Fruit fly (Drosophila melanogaster) whole organism: ENCODE measurements around the gene CG13465.
A peak's percentile ranks its signal among the peaks of the same experiment; 100 is the strongest.

Experiments
- CG8478 ChIP-seq: fragments of >200 bp; optimal IDR thresholded peaks from 2 replicates; lab custom pipeline; 2018; ENCODE audit warnings: inconsistent platforms
- Dll ChIP-seq: fragments of >200 bp; optimal IDR thresholded peaks from 2 replicates; lab custom pipeline; 2017
- EcR ChIP-seq, 2 experiments: fragments of >200 bp; optimal IDR thresholded peaks; 2 replicates each; lab custom pipeline; 2017; ENCODE audit warnings: missing biosample characterization in 2 of 2, missing genetic modification characterization in 2 of 2, missing genetic modification reagents in 2 of 2
- pan ChIP-seq: fragments of >200 bp; optimal IDR thresholded peaks from 2 replicates; lab custom pipeline; 2017
- psq ChIP-seq: fragments of >200 bp; optimal IDR thresholded peaks from 2 replicates; lab custom pipeline; 2017
- usp ChIP-seq: fragments of >200 bp; optimal IDR thresholded peaks from 2 replicates; lab custom pipeline; 2017; ENCODE audit warnings: missing biosample characterization, missing genetic modification characterization, mixed read lengths

The CG13465 gene

DNA sequence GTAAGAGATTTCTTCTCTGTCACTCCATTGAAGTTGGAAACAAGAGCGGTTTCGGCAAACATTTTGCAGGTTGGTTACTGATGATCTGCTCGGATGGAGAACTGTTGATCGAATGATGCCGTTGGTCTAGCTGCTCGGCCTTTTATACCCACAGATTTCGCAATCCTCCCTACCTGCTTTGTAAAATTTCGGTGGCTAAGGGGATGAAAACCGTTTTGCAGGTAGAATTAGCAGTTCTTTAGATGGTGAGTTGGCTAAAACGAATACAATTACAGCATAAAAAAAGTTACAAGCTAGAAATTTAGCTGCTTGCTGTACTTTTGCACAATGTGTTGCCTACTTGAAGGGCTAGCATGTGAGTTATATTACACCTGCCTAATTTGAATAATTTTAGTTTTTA lies at the start of gene CG13465:
Gene CG13465 (minus strand): TSS at position 101 of the 400 bp plus-strand sequence.
- TF ChIP-seq usp (GFP tag; lab: Kevin White, UChicago), result no peak

DNA sequence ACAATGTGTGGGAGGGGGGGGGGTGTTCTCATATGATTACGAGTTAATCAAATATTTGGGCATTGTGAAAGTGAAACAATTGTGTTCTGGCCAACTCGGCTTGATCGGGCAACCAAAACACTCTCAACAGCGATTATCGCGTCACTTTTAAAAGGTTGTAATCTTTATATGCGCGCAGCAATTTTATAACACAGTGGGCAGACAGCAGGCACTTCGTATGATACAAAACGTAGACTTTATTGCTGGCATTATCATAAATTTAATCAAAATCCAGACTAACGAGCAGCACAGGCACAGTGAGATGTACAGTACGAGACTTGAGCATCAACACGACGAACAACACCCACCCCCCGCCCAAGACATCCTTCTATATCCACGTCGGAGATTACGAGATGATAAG lies 48.7 kb upstream of the CG13465 start:
- TF ChIP-seq psq (lab: Kevin White, UChicago) (no peak), CG8478 (lab: Kevin White, UChicago) (no peak), pan (lab: Kevin White, UChicago) (no peak), usp (GFP tag; lab: Kevin White, UChicago) (no peak), Dll (lab: Kevin White, UChicago) (no peak), EcR (GFP tag; optimal IDR thresholded peaks at IDR 0.05; lab: Kevin White, UChicago) (no peak)

DNA sequence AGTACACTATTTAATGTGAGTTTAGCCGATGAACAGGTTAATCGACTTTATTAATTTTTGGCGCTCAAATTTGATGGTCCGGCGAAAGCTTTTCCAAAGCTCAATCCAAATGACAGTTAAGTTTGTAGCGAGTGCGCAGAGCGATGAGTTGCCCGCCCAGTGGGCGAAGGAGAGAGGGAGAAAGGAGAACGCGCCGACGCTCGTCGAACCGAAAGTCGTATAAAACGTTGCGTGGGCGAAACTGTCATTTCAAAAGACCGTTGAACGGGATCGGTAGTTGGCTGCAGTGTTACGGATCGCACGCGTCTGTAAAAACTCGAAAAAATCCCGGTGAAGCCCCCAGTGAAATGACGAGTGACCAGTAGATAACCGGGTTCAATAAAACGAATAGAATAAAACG lies 47.9 kb upstream of the CG13465 start, which contains the start of gene Zip71B:
Gene Zip71B (plus strand): TSS at position 265 of the 400 bp plus-strand sequence.
- TF ChIP-seq pan (lab: Kevin White, UChicago), result no peak
- no peak for TF ChIP-seq usp (GFP tag; lab: Kevin White, UChicago)
- TF ChIP-seq psq (lab: Kevin White, UChicago), result no peak
- no peak for TF ChIP-seq Dll (lab: Kevin White, UChicago)
- TF ChIP-seq CG8478 (lab: Kevin White, UChicago), result no peak
- no peak for TF ChIP-seq EcR (GFP tag; optimal IDR thresholded peaks at IDR 0.05; lab: Kevin White, UChicago)

DNA sequence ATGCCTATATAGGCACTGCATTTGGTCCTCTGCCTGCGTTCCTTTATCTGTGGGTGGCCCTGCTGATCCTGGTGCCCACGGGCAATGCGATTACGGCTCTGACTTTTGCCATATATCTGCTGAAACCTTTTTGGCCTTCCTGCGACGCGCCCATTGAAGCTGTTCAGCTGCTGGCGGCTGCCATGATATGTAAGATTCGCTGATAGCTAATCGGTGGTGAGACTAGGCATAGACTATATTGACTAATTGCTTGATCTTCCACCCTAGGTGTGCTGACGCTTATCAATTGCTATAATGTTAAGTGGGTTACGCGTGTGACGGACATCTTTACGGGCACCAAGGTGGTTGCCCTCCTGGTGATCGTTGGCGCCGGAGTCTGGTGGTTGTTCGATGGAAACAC lies 45.7 kb upstream of the CG13465 start:
- TF ChIP-seq EcR (GFP tag; optimal IDR thresholded peaks at IDR 0.05; lab: Kevin White, UChicago), result no peak

DNA sequence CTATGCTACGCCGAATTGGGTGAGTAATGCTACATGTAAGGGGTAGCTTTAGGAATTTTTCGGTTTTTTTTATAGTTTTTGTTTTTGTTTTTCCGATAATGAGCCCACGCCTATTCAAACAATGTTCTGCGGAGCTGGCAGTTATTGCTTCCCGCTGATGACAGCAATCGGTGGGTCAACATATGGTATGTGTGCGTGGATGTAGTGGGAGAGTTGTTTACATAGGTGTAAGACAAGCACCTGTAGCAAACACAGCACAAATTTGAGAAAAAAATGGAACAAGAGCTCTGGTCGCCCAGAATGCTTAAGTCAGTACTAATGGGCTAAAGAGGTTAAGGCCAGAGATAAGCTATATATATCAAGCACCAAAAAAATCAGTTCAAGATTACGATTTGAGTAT lies 44.1 kb upstream of the CG13465 start:
- TF ChIP-seq Dll (lab: Kevin White, UChicago) (no peak), EcR (GFP tag; optimal IDR thresholded peaks at IDR 0.05; lab: Kevin White, UChicago) (no peak), usp (GFP tag; lab: Kevin White, UChicago) (no peak), pan (lab: Kevin White, UChicago) (no peak), psq (lab: Kevin White, UChicago) (no peak), CG8478 (lab: Kevin White, UChicago) (no peak)

DNA sequence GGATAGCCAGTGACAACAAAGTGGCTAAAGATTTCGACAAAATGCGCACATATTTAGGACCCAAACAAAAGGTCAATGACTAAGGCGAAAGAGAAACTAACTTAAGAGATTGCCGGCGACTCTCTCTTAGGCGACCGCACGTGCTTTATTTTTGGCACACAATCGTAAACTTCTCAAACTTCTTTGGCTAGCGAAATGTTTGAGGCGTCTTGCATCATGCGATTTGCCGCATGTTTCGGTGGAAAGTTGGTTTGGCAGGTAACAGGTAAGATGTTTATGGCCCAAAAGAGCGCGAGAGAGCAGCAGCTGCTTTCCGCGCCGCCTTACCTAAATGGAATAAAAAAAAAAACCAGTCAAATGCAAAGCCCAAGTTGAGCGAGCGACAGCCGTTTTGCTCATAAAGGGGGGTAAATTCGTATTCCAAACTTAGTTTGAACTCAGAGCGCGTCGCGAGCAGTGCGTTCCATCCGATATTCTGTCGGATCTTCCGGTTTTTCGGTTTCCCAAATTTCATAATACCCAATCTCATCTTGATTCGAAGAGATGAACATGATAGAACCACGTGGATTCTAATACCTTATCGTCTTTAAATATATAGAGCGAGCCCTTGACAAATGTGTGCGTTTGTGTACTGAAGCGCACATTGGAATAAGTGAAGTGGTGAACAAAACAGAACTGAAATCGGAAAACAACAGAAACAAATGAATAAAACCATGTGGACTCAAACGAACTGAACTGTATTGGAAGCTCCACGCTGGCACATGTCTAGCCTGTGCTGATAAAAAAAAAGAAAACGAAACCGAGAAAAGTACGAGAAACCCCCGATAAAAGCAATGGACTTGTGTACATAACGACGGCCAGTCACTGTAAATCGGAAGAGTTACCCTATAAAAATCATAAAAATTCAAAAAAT lies 43.1 kb upstream of the CG13465 start:
- TF ChIP-seq psq (lab: Kevin White, UChicago) (no peak), pan (lab: Kevin White, UChicago) (no peak), EcR (GFP tag; optimal IDR thresholded peaks at IDR 0.05; lab: Kevin White, UChicago) (peak in 1 of 2 experiments; percentile 55), usp (GFP tag; lab: Kevin White, UChicago) (no peak)

DNA sequence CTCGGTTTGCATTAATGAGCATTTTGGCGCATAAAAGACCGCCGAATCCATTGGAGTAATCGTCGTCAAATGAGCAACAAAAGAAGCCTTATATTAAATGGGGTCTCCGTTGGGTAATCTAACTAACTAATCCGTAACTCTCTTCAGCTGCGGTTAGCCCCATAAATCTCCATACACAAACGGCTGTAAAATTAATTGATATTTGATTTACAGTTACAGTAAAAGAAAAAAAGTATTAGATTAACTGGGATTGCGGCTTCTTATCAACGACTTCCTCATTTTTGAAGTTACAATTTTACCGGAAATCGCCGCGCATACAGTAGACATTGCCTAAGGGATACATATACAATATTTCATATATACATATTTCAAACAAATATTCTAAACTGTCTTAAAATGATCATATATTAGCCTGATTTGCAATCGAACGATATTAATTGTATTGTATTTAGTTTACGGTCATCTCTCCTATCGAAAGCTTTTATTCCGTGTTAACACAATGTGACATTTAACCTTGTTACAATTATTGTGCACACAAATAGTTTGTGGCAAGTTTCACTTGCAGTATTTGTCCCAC lies 42.3 kb upstream of the CG13465 start:
- TF ChIP-seq CG8478 (lab: Kevin White, UChicago) (no peak), EcR (GFP tag; optimal IDR thresholded peaks at IDR 0.05; lab: Kevin White, UChicago) (no peak), usp (GFP tag; lab: Kevin White, UChicago) (no peak), Dll (lab: Kevin White, UChicago) (no peak), psq (lab: Kevin White, UChicago) (no peak), pan (lab: Kevin White, UChicago) (no peak)

DNA sequence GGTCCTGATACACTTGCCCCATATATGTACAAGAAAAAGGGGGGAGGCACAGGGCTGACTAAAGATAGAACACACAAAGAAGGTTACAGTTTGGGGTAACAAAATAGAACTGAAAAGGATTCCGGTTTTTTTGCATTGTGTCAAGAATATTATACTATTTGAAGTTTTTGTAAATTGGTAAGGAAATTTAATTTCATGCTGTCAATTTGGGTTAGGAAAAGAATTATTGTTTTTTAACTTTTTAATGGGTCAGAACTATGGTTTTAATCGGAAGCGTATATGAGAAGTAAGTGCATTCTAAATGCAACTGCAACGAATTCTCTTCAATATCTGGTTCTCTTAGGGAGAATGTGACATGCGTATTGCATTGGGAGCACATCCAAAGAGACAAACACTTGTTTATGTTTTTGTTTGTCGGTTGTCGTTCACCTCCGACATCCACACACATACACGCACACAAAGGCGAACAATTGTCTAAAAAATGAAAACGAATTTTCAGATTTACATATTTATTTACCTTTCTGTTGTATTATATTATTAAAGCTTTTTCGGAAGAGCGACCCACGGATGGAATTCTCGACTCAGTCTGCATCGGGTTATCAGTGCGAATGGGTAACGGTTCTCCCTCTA lies 40.5 kb upstream of the CG13465 start, which contains the start of gene mnd:
Gene mnd (plus strand): TSS at position 580 of the 630 bp plus-strand sequence.
- TF ChIP-seq Dll (lab: Kevin White, UChicago), result no peak
- TF ChIP-seq usp (GFP tag; lab: Kevin White, UChicago), result no peak
- TF ChIP-seq psq (lab: Kevin White, UChicago), result no peak
- no peak for TF ChIP-seq pan (lab: Kevin White, UChicago)
- TF ChIP-seq CG8478 (lab: Kevin White, UChicago), result no peak
- TF ChIP-seq EcR (GFP tag; optimal IDR thresholded peaks at IDR 0.05; lab: Kevin White, UChicago), result no peak

DNA sequence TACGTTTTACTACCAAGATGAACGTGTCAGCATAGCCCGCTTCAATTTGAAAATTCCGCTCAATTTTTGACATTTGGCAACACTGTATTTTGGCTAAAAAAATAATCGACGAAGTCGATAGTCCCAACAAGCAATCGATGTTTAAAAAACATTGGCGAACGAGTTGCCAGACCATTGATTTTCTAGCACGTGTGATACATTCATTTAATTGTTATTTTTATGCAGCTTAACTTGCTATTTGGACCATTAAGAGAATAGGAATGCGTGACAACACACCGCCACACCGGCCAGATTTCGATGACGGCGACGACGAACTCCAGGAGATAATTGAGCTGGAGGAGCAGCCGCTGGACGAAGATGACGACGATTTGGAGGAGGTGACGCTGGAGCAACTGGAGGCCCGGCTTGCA lies 38.5 kb upstream of the CG13465 start, which contains the start of gene CG5114:
Gene CG5114 (plus strand): TSS at position 161 of the 410 bp plus-strand sequence.
- TF ChIP-seq EcR (GFP tag; optimal IDR thresholded peaks at IDR 0.05; lab: Kevin White, UChicago) (no peak), CG8478 (lab: Kevin White, UChicago) (no peak), Dll (lab: Kevin White, UChicago) (no peak), pan (lab: Kevin White, UChicago) (no peak), usp (GFP tag; lab: Kevin White, UChicago) (no peak), psq (lab: Kevin White, UChicago) (no peak)

DNA sequence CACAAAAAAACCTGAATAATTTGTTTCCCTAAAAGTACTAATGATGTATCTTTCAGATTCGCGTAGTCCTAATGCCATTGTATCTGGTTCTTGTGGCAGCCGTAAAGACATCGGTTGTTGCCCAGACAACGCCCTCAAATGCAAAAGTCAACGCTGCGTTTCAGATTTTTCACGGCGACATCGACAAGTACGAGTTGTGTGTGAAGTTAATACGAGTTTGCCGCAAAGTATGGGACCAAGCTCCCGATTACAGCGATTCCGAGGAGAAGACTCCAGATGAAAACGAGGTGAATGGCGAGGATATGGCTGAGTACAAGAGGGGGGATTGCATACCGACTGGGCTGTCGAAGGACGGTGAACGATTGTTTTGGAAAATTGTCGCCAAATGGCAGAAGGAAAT lies 35.9 kb upstream of the CG13465 start:
- TF ChIP-seq usp (GFP tag; lab: Kevin White, UChicago), result no peak
- TF ChIP-seq CG8478 (lab: Kevin White, UChicago), result no peak
- TF ChIP-seq pan (lab: Kevin White, UChicago), result no peak
- TF ChIP-seq EcR (GFP tag; optimal IDR thresholded peaks at IDR 0.05; lab: Kevin White, UChicago), result no peak
- no peak for TF ChIP-seq Dll (lab: Kevin White, UChicago)
- TF ChIP-seq psq (lab: Kevin White, UChicago), result no peak

DNA sequence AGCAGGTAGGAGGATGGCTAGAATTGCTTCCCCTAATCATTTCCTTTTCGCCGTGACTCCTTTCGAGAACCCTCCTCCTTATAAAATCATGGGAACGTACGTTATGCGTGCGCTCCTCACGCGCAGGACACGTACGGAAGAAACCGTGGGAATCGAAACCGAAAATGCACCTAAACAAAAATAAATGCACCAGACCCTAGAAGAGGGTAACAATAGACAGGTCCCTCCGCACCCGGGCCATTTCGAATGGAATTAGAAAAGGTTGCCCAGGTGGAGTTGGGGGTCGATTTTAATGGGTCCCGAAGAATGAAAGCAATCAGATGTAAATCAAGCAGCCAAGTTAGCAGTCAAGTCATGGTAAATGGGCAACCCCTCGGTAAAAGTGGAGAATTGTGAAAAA lies 35.2 kb upstream of the CG13465 start, which contains the start of gene CG3349:
Gene CG3349 (plus strand): TSS at position 289 of the 400 bp plus-strand sequence.
- no peak for TF ChIP-seq EcR (GFP tag; optimal IDR thresholded peaks at IDR 0.05; lab: Kevin White, UChicago)
- TF ChIP-seq Dll (lab: Kevin White, UChicago), result no peak
- no peak for TF ChIP-seq usp (GFP tag; lab: Kevin White, UChicago)
- no peak for TF ChIP-seq CG8478 (lab: Kevin White, UChicago)
- no peak for TF ChIP-seq pan (lab: Kevin White, UChicago)
- TF ChIP-seq psq (lab: Kevin White, UChicago), result no peak
